Fruit fly (Drosophila melanogaster): ENCODE data around the gene Eip74EF.

DNA sequence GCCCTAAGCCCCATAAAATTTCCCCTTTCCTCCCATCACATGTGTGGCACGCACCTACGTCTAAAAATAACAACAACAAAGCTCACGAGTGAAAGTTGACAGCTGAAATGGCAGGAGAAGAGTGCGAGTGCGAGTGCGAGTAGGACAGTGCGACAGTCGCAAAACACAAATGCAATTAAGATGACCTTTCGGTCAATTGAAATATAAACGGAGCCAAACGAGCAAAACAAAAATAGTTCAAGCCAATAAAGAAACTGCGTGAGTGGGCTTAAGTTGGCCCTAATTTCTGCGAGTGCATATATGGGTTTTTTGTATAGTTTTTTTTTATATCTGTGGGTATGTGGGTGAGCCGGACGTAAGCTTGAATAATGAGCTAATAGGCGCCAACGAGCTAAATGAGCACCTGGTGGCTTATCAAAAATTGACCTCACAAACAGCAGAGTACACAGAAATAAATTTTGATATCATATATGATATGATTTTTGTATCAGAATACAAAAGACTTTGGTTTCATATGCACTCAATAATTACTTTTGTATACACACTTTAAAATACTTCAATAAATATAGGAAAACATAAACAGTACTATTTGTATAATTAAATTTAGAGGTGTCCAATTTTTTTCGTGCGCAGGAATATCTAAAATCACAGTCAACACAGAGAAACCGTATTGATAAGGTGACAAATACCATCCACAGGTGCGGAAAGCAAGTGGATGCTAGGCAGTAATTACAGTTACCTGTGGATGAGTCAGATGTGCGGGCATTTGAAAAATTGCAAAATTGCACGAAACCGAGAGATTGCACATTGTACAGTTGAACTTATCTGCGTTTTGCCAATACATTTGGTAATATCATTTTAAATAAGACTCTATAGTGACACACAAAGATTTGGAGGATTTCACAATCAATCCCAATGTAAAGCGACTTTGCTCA lies 32.9 kb upstream of the Eip74EF start:
- TF ChIP-seq OdsH (GFP tag; optimal IDR thresholded peaks at IDR 0.05) (no peak), cyc (GFP tag; optimal IDR thresholded peaks at IDR 0.05) (no peak), eg (GFP tag; IDR thresholded peaks at IDR 0.05) (no peak), net (GFP tag; optimal IDR thresholded peaks at IDR 0.05) (no peak), CG6792 (GFP tag; optimal IDR thresholded peaks at IDR 0.05) (no peak), Hr39 (GFP tag; optimal IDR thresholded peaks at IDR 0.05) (peak; percentile 5), Gug (GFP tag; IDR thresholded peaks at IDR 0.05) (no peak)

Data from whole organism, prepupa.